Fruit fly (Drosophila melanogaster) whole organism, prepupa: ENCODE measurements around the gene cana.

Experiments used
- CG10631 ChIP-seq: fragments of 200-800 bp; sonication (Bioruptor generic); optimal IDR thresholded peaks from 2 replicates; lab custom pipeline; 2016; ENCODE audit warnings: missing biosample characterization, missing genetic modification characterization
- CG10669 ChIP-seq: fragments of 200-800 bp; sonication (Bioruptor generic); optimal IDR thresholded peaks from 3 replicates; lab custom pipeline; 2018; ENCODE audit warnings: missing biosample characterization, mild to moderate bottlenecking, missing genetic modification characterization, moderate library complexity
- CG11294 ChIP-seq: fragments of 200-800 bp; sonication (Bioruptor generic); IDR thresholded peaks from 2 replicates; pipeline ENCODE4 v1.3.6; 2022; ENCODE audit warnings: missing biosample characterization, missing genetic modification characterization
- CG11762 ChIP-seq: fragments of 200-800 bp; sonication (Bioruptor generic); optimal IDR thresholded peaks from 3 replicates; lab custom pipeline; 2016; ENCODE audit warnings: missing biosample characterization, missing genetic modification characterization; ENCODE audit not compliant: insufficient read depth
- CG15336 ChIP-seq: fragments of 200-800 bp; sonication (Bioruptor generic); IDR thresholded peaks from 2 replicates; pipeline ENCODE4 v1.3.6; 2022; ENCODE audit warnings: missing biosample characterization, missing genetic modification characterization
- CG16779 ChIP-seq: fragments of 200-800 bp; sonication (Bioruptor generic); optimal IDR thresholded peaks from 3 replicates; lab custom pipeline; 2017; ENCODE audit warnings: missing biosample characterization, mild to moderate bottlenecking, missing genetic modification characterization
- CG3032 ChIP-seq: fragments of 200-800 bp; optimal IDR thresholded peaks from 2 replicates; lab custom pipeline; 2019; ENCODE audit warnings: missing biosample characterization, mild to moderate bottlenecking, missing genetic modification characterization, moderate library complexity
- CG31627 ChIP-seq: fragments of 200-800 bp; sonication (Bioruptor generic); optimal IDR thresholded peaks from 3 replicates; lab custom pipeline; 2016; ENCODE audit warnings: missing biosample characterization, missing genetic modification characterization
- CG32006 ChIP-seq: fragments of 200-800 bp; sonication (Bioruptor generic); optimal IDR thresholded peaks from 3 replicates; lab custom pipeline; 2017; ENCODE audit warnings: missing biosample characterization, mild to moderate bottlenecking, missing genetic modification characterization
- CG6276 ChIP-seq: fragments of 200-800 bp; sonication (Bioruptor generic); optimal IDR thresholded peaks from 2 replicates; lab custom pipeline; 2017; ENCODE audit warnings: missing biosample characterization, mild to moderate bottlenecking, missing genetic modification characterization
- CG6808 ChIP-seq: fragments of 200-800 bp; sonication (Bioruptor generic); optimal IDR thresholded peaks from 3 replicates; lab custom pipeline; 2017; ENCODE audit warnings: missing biosample characterization, missing genetic modification characterization, mild to moderate bottlenecking, moderate library complexity, missing genetic modification reagents
- CG6854 ChIP-seq: fragments of 200-800 bp; sonication (Bioruptor generic); optimal IDR thresholded peaks from 2 replicates; lab custom pipeline; 2017; ENCODE audit warnings: missing biosample characterization, mild to moderate bottlenecking, missing genetic modification characterization
- CG7368 ChIP-seq: fragments of 200-800 bp; sonication (Bioruptor generic); optimal IDR thresholded peaks from 3 replicates; lab custom pipeline; 2016; ENCODE audit warnings: missing biosample characterization, missing genetic modification characterization
- CG8119 ChIP-seq: fragments of 200-800 bp; sonication (Bioruptor generic); IDR thresholded peaks from 3 replicates; pipeline ENCODE4 v1.3.6; 2022; ENCODE audit warnings: missing biosample characterization, missing genetic modification characterization
- CG8632 ChIP-seq: fragments of 200-800 bp; sonication (Bioruptor generic); optimal IDR thresholded peaks from 3 replicates; lab custom pipeline; 2016; ENCODE audit warnings: missing biosample characterization, missing genetic modification characterization
- Eip75B ChIP-seq: fragments of 200-800 bp; sonication (Bioruptor generic); optimal IDR thresholded peaks from 3 replicates; lab custom pipeline; 2016; ENCODE audit warnings: missing biosample characterization, missing genetic modification characterization
- Eip78C ChIP-seq: fragments of 200-800 bp; sonication (Bioruptor generic); peaks from one replicate; lab custom pipeline; 2016; ENCODE audit warnings: missing biosample characterization, missing genetic modification characterization
- Eip93F ChIP-seq: fragments of 200-800 bp; sonication (Bioruptor generic); optimal IDR thresholded peaks from 2 replicates; lab custom pipeline; 2016; ENCODE audit warnings: missing biosample characterization, mild to moderate bottlenecking, missing genetic modification characterization
- Ets21C ChIP-seq: fragments of 200-800 bp; sonication (Bioruptor generic); optimal IDR thresholded peaks from 3 replicates; lab custom pipeline; 2016; ENCODE audit warnings: missing biosample characterization, missing genetic modification characterization
- Ets96B ChIP-seq: fragments of 200-800 bp; optimal IDR thresholded peaks from 2 replicates; lab custom pipeline; 2019; ENCODE audit warnings: missing biosample characterization, mild to moderate bottlenecking, missing genetic modification characterization, moderate library complexity
- Hr39 ChIP-seq: fragments of 200-800 bp; sonication (Bioruptor generic); optimal IDR thresholded peaks from 2 replicates; lab custom pipeline; 2016; ENCODE audit warnings: missing biosample characterization, missing genetic modification characterization
- Hr4 ChIP-seq: fragments of 200-800 bp; sonication (Bioruptor generic); optimal IDR thresholded peaks from 3 replicates; lab custom pipeline; 2016; ENCODE audit warnings: missing biosample characterization, missing genetic modification characterization
- Sox102F ChIP-seq: fragments of 200-800 bp; sonication (Bioruptor generic); optimal IDR thresholded peaks from 2 replicates; lab custom pipeline; 2016; ENCODE audit warnings: missing biosample characterization, mild to moderate bottlenecking, missing genetic modification characterization
- achi ChIP-seq: fragments of 200-800 bp; sonication (Bioruptor generic); optimal IDR thresholded peaks from 3 replicates; lab custom pipeline; 2016; ENCODE audit warnings: missing biosample characterization, missing genetic modification characterization
- acj6 ChIP-seq: fragments of 200-800 bp; sonication (Bioruptor generic); optimal IDR thresholded peaks from 3 replicates; lab custom pipeline; 2016; ENCODE audit warnings: missing biosample characterization, missing genetic modification characterization
- eg ChIP-seq: fragments of 200-800 bp; sonication (Bioruptor generic); IDR thresholded peaks from 3 replicates; pipeline ENCODE4 v1.3.6; 2022; ENCODE audit warnings: missing biosample characterization, missing genetic modification characterization
- esn ChIP-seq: fragments of 200-800 bp; sonication (Bioruptor generic); optimal IDR thresholded peaks from 2 replicates; lab custom pipeline; 2016; ENCODE audit warnings: missing biosample characterization, mild to moderate bottlenecking, missing genetic modification characterization, moderate library complexity
- fd85E ChIP-seq: fragments of 200-800 bp; sonication (Bioruptor generic); optimal IDR thresholded peaks from 3 replicates; lab custom pipeline; 2016; ENCODE audit warnings: missing biosample characterization, missing genetic modification characterization
- fkh ChIP-seq: fragments of 200-800 bp; sonication (Bioruptor generic); optimal IDR thresholded peaks from 3 replicates; lab custom pipeline; 2017; ENCODE audit warnings: missing biosample characterization, mild to moderate bottlenecking, missing genetic modification characterization, moderate library complexity
- lz ChIP-seq: fragments of 200-800 bp; sonication (Bioruptor generic); optimal IDR thresholded peaks from 3 replicates; lab custom pipeline; 2016; ENCODE audit warnings: missing biosample characterization, missing genetic modification characterization
- net ChIP-seq: fragments of 200-800 bp; sonication (Bioruptor generic); optimal IDR thresholded peaks from 3 replicates; lab custom pipeline; 2016; ENCODE audit warnings: missing biosample characterization, missing genetic modification characterization
- salr ChIP-seq, 2 experiments: fragments of 200-800 bp; sonication (Bioruptor generic); optimal IDR thresholded peaks; 3 replicates each; lab custom pipeline; 2016 to 2018; ENCODE audit warnings: missing biosample characterization in 2 of 2, missing genetic modification characterization in 2 of 2, mild to moderate bottlenecking in 1 of 2
- ss ChIP-seq, 2 experiments: fragments of 200-800 bp; sonication (Bioruptor generic); optimal IDR thresholded peaks; 2 replicates in 1 of 2; 3 replicates in 1 of 2; lab custom pipeline; 2017 to 2018; ENCODE audit warnings: mild to moderate bottlenecking in 2 of 2, missing biosample characterization in 2 of 2, missing genetic modification characterization in 2 of 2, moderate library complexity in 1 of 2
- vri ChIP-seq: fragments of 200-800 bp; sonication (Bioruptor generic); optimal IDR thresholded peaks from 3 replicates; lab custom pipeline; 2016; ENCODE audit warnings: missing biosample characterization, mild to moderate bottlenecking, missing genetic modification characterization

The cana gene

DNA sequence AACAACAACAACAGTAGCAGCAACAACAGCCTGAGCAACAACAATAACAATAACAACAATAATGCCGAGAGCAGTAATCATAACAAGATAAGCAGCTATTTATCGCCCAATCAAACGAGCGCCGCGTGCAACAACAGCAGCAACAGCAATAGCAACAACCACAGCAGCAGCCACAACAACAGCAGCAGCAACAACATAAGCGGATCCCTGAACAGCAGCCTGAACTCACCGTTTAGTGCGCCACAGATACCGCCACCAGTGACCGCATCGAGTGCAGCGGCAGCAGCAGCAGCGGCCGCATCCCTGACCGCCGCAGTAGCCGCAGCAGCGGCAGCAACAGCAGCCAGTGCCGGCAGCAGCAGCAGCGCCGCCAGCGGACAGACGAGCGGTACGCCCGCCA, 33.2 kb upstream of the cana start:
- no peak for TF ChIP-seq CG6808
- TF ChIP-seq CG32006 (GFP tag; lab: Kevin White, UChicago), result no peak
- no peak for TF ChIP-seq net (GFP tag; lab: Kevin White, UChicago)
- TF ChIP-seq eg (GFP tag; lab: Robert Waterston, UW), result no peak
- TF ChIP-seq CG11294 (GFP tag; lab: Robert Waterston, UW), result no peak
- TF ChIP-seq CG8632, result no peak
- no peak for TF ChIP-seq CG6276
- no peak for TF ChIP-seq fkh (GFP tag; lab: Kevin White, UChicago)
- no peak for TF ChIP-seq vri
- TF ChIP-seq CG3032 (tag; lab: Kevin White, UChicago), result no peak
- TF ChIP-seq CG10631 (GFP tag; lab: Kevin White, UChicago), result no peak
- TF ChIP-seq Eip78C (GFP tag; lab: Kevin White, UChicago), result no peak
- TF ChIP-seq CG31627 (GFP tag; lab: Kevin White, UChicago), result no peak
- no peak for TF ChIP-seq CG7368 (GFP tag; lab: Kevin White, UChicago)
- no peak for TF ChIP-seq CG10669 (GFP tag; lab: Kevin White, UChicago)

DNA sequence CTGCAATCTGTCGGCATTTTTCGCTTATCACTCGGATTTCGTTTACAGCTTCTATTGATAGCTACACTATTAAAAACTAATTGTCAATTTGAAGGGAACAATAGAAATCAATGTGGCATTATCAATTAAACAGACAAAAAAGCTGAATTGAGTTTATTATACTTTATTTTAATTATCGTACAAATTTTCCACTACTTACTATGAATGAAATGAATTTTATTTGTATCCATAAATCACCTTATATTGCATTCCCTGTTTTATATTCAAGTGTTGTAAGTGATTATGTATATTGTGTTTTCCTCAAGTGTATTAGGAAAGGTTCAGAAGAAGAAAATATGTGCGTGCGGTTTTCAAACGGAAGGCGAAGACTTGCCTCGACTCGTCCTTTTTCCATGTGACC, 25.7 kb upstream of the cana start:
- TF ChIP-seq eg (GFP tag; lab: Robert Waterston, UW) (no peak), CG11294 (GFP tag; lab: Robert Waterston, UW) (no peak), CG6808 (no peak), net (GFP tag; lab: Kevin White, UChicago) (no peak), Eip93F (no peak), esn (GFP tag; lab: Kevin White, UChicago) (no peak), Eip78C (GFP tag; lab: Kevin White, UChicago) (no peak), Hr39 (GFP tag; lab: Kevin White, UChicago) (no peak), CG8119 (GFP tag; lab: Robert Waterston, UW) (no peak)

DNA sequence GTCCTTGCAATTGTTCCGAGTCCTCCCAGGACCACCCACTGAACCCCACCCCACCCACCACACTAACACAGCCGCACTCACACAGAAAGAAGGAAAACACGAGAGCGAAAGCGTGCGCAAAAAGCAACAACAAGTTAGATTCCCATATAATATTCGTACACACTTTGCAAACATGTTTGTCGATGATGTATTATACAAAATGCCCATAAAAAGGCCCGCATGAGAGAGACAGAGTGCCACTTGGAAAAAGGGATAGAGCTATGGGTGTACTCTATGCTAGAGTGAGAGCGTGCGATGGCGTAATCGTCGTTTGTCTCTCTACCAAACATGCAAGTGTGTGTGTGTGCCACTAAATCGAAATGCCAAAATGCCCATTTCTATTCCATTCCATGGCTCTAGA, 21.9 kb upstream of the cana start:
- no peak for TF ChIP-seq CG11762 (GFP tag; lab: Kevin White, UChicago)
- TF ChIP-seq ss (GFP tag; optimal IDR thresholded peaks at IDR 0.05; lab: Kevin White, UChicago), result no peak
- TF ChIP-seq, all 60 proteins: peak for 0

DNA sequence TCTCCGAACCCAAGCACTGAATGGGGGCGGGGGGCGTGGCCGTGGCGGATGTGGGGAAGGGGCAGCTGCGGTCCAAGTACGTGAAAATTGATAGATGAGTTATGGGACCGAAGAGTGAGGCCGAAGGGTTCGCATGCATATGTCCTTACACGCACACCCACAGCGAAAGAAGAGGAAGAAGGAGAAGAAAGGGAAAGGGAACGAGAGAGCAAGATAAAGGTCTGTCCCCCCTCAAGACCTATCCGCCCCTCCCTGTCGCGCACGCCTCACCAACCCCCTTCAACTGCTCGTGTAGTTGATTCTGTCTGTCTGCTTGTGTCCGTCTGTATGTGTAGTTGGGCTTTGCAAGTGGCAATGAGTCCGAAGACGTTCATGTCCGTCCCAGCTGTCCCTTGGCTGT, 20.2 kb upstream of the cana start:
- no peak for TF ChIP-seq vri
- TF ChIP-seq Ets21C (GFP tag; lab: Kevin White, UChicago), result no peak
- no peak for TF ChIP-seq Ets96B (tag; lab: Kevin White, UChicago)
- TF ChIP-seq Eip75B (GFP tag; lab: Kevin White, UChicago), result no peak
- TF ChIP-seq CG32006 (GFP tag; lab: Kevin White, UChicago), result no peak
- TF ChIP-seq fd85E (GFP tag; lab: Kevin White, UChicago), result no peak
- no peak for TF ChIP-seq salr (GFP tag; optimal IDR thresholded peaks at IDR 0.05; lab: Kevin White, UChicago)
- no peak for TF ChIP-seq CG6854 (GFP tag; lab: Kevin White, UChicago)
- TF ChIP-seq Eip78C (GFP tag; lab: Kevin White, UChicago), result no peak
- no peak for TF ChIP-seq Sox102F
- TF ChIP-seq fkh (GFP tag; lab: Kevin White, UChicago), result no peak
- TF ChIP-seq CG16779 (tag; lab: Kevin White, UChicago), result no peak

DNA sequence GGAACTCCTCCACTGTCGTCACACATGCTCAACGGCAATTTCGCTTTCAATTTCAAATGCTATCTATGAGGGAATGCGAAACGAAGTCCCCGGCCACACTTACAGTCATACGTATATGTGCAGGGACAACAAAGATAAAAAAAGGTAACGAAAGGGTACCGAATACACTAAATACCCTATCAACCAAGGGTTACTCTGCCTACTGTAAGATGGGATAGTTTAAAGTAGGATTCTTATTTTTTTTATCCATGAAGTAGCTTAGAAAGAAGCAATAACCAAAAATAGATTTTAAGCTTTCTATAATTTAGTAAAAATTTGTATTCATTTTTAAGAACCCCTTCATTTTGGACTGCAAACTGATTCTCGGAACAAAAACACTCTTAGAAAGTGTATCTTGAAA, 18.4 kb upstream of the cana start:
- peak; percentile 38; the same call in 1 of the 3 replicates for TF ChIP-seq CG8119 (GFP tag; lab: Robert Waterston, UW)
- peak; percentile 66 for TF ChIP-seq Eip78C (GFP tag; lab: Kevin White, UChicago)
- TF ChIP-seq Ets96B (tag; lab: Kevin White, UChicago), result no peak
- no peak for TF ChIP-seq acj6 (GFP tag; lab: Kevin White, UChicago)
- peak; percentile 41 for TF ChIP-seq CG32006 (GFP tag; lab: Kevin White, UChicago)
- peak; percentile 56 for TF ChIP-seq Hr4 (GFP tag; lab: Kevin White, UChicago)
- TF ChIP-seq eg (GFP tag; lab: Robert Waterston, UW), result 0 out of 3 replicates have a peak, but pooled peaks have one; percentile 15
- peak; percentile 7 for TF ChIP-seq lz
- TF ChIP-seq achi (GFP tag; lab: Kevin White, UChicago), result no peak
- no peak for TF ChIP-seq CG3032 (tag; lab: Kevin White, UChicago)
- TF ChIP-seq CG15336 (GFP tag; lab: Robert Waterston, UW), result 0 out of 2 replicates have a peak, but pooled peaks have one; percentile 34
